Worm (Caenorhabditis elegans) whole organism, L4/young adult: ENCODE measurements around the gene R04E5.9.

Experiments
- W03F9.2 ChIP-seq: fragments of 150-350 bp; optimal IDR thresholded peaks from 2 replicates; lab custom pipeline; 2014; ENCODE audit warnings: missing biosample characterization, missing genetic modification characterization
- dao-5 ChIP-seq: sonication (generic microtip); optimal IDR thresholded peaks from 2 replicates; lab custom pipeline; 2016; ENCODE audit warnings: missing genotype, missing genetic modification characterization, moderate library complexity, missing compliant biosample characterization
- him-1 ChIP-seq: sonication (generic microtip); optimal IDR thresholded peaks from 2 replicates; lab custom pipeline; 2016; ENCODE audit warnings: missing genotype, missing genetic modification reagents, missing genetic modification characterization, missing compliant biosample characterization

R04E5.9 gene

DNA sequence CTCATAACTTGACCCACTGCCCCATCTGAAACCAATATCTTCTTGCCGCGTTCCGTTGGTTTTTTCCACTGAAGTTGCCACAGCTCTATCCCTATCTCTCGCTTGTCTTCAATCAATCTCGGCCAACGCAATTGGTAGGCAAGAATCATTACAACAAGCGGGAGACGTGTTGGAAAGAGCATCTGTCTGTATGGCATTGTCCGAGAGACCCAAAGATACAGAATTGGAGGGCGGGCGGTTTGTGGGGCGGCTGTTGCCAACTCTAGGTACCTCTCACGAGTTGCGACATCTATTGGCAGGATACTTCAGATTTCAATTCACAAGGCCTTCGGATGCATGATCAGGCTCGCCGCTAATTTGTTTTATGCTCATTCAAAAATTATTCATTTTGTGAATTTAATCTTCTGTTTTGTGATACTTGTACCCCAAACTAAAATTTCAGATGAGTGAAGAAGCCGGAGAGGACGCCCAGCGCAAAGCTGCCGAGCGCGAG lies 21.9 kb downstream of the R04E5.9 start, which contains the start of gene unc-27:
Gene unc-27 (plus strand): TSS at position 443 of the 493 bp plus-strand sequence.
- no peak for TF ChIP-seq him-1 (tag; lab: Kevin White, UChicago)
- TF ChIP-seq W03F9.2, result no peak
- TF ChIP-seq dao-5 (tag; lab: Kevin White, UChicago), result no peak

DNA sequence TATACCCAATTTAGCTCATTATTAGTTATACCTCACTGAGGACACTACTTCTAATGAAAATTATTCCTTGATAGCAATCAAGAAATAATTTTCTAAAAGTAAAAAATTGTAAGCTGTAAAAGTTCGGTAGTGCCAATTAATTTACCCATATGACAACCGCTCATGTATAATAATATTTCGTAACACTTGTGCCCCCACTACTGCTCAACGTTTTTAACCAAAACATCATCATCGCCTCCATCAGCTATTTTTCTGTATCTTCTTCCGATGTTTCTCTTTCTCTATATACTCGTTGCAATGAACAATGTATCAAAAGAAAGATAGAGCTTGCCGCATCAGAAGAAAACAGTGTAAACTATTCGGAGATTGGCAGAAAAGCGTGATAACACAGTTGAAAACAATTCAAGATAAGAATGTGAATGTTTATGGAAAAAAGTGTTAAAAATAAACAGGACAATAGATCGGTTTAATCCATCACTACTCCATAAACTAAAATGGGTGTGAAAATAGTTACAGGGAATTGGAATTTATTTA lies 23.2 kb downstream of the R04E5.9 start:
- TF ChIP-seq him-1 (tag; lab: Kevin White, UChicago) (no peak), W03F9.2 (no peak)

DNA sequence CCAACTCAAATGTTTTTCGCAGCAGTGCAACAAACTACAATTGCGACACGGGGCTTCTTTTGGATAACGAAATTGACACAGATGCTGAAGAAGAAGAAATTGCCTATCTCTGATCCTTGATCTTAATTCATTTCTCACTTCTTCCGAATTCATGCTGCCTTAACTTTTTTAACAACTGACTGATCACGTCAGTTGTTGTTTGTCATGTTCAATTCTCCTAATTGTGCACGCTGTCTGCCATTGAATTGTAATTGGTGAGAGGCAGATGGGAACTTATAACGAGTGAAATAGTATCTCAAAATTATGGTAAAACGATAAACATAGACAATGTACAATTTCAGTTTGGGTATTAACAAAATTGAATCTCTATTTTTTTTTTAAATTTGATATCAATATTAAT lies 24.3 kb downstream of the R04E5.9 start:
- TF ChIP-seq him-1 (tag; lab: Kevin White, UChicago) (no peak), dao-5 (tag; lab: Kevin White, UChicago) (no peak), W03F9.2 (no peak)

DNA sequence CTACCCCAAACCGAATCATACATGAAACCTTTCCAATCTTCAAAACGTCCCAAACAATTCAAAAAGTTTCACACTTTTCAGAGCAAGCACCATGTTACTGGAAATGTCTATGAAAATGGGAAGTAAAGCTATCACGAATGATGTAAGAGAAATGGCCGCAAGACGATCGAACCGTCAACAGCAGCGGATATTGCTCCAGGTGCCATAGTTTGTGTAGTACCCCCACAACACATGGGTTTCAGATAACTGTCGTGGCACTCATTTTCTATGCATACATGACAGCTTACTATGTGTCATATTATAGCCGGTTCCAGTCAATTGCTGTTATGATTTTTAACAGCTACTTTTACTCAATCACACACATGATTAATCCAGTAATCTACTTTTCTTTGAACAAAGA lies 26.7 kb downstream of the R04E5.9 start, which contains the start of gene ZK721.3:
Gene ZK721.3 (plus strand): TSS at position 301 of the 400 bp plus-strand sequence.
- TF ChIP-seq dao-5 (tag; lab: Kevin White, UChicago) (no peak), him-1 (tag; lab: Kevin White, UChicago) (no peak), W03F9.2 (no peak)

DNA sequence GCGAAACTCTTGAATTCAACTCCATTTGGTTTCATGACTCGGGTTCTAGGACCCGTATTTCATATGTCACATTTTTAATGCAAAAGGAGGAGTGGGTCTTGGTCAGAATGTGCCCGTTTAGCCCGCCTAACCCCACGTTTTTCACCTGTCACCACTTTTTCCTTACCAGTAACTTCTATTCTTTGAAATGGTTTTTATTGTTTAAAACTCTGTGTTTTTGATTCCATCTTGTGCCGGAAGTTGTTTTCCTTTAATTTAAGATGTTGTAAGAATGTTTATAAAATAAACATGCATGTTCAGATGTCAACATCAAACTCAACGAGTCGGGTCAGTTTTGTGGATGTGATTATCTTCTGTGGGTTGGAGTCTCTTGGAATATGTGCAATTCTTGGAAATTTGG lies 32.4 kb downstream of the R04E5.9 start, which contains the start of gene ZK721.4:
Gene ZK721.4 (plus strand): TSS at position 301 of the 400 bp plus-strand sequence.
- TF ChIP-seq him-1 (tag; lab: Kevin White, UChicago) (no peak), W03F9.2 (no peak), dao-5 (tag; lab: Kevin White, UChicago) (no peak)

DNA sequence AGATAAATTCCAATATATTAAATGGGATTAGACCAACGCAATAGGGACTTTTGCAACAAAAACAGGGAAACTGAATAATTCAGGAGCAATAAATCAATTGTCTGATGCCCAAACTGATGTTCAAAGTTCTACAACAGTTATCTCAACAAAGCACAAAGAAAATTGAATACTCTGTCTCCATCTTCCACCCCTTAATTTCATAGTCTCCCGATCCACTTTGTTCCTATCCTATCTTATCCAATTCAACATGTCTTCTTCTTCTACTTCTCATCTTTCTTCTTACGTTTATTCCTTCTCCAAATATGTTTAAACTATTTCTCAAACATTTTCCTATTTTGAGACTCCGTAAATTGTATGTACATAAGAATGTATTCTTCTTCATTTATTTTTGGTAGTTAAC lies 40.6 kb downstream of the R04E5.9 start:
- TF ChIP-seq him-1 (tag; lab: Kevin White, UChicago) (no peak), dao-5 (tag; lab: Kevin White, UChicago) (no peak), W03F9.2 (no peak)

DNA sequence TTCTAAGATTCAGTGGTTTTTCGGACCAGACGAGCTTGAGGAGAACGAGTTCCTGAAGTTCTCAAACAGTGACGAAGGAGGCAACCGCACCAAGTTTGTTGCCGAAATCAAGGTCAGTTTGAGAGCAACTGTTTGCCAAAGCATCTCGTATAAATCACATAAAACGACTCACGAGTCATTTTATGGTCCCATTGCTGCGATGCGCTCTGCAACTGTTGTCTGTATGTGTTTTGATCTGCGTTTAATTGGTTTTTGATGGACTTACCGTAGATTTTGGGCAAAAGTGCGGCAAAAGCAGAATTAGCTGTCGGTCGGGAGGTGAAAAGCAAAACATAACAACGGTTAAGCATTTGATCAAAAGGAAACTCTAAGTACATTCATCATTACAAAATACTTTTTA lies 46.9 kb downstream of the R04E5.9 start:
- TF ChIP-seq him-1 (tag; lab: Kevin White, UChicago), result no peak
- no peak for TF ChIP-seq W03F9.2
- TF ChIP-seq dao-5 (tag; lab: Kevin White, UChicago), result no peak

DNA sequence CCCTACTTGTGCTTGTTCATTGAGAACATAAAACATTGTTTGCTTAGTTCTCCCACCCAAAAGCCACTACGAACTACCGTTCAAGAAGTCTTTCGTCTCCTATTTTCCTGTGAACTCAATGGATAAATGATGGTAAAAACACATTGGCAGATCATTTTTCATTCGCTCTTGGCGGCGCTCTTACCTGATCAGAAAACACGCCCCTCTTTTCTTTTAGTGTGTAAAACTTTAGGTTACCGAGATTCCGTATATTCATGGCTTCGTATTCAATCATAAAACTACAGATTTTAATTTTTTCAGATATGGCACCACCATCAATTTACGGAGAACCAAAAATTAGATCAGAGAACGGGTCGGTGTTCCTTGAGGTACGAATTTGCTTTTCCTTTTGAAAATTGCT lies 47.3 kb downstream of the R04E5.9 start, which contains the start of gene zig-12:
Gene zig-12 (plus strand): TSS at position 301 of the 400 bp plus-strand sequence.
- TF ChIP-seq him-1 (tag; lab: Kevin White, UChicago) (no peak), W03F9.2 (no peak), dao-5 (tag; lab: Kevin White, UChicago) (no peak)

DNA sequence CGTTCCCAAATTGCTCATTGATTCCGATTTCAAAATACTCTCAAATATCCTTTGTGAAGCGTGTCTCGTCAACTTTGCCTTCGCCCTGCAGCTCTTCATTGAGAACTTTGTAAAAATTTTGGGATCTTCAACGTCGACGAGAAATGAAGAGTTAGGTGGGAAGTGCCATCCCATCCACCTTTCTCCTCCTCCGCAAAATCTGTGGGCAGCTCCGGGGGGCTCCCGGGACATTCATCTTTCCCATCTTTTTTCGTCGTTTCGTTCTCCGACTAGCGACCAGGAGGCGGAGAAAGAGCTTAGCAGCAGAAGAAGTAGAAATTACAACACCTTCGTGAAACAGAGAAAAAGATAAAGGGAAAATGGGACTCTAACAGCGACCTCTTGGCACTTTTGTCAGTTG lies 48.0 kb downstream of the R04E5.9 start:
- TF ChIP-seq him-1 (tag; lab: Kevin White, UChicago), result no peak
- TF ChIP-seq W03F9.2, result no peak
- no peak for TF ChIP-seq dao-5 (tag; lab: Kevin White, UChicago)

DNA sequence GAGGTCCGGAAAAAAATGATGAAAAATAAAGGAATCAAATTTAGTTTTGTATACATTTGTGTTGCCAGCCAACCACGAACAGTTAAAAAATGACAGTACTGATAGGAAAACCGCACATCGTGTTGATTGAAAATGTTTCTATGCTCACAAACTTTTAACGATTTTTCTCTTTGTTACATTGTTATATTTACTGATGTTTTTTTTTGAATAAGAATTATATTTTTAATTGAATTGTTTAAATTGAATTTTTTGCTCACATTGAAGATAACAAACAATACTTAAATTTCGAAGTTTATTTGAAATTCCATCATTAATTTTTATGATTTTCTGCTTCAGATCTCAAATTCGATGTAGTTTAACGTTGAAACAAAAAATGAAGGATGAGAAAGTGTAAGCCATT lies 49.4 kb downstream of the R04E5.9 start, which contains the start of gene M02D8.5:
Gene M02D8.5 (minus strand): TSS at position 101 of the 400 bp plus-strand sequence.
- TF ChIP-seq him-1 (tag; lab: Kevin White, UChicago) (no peak), W03F9.2 (no peak), dao-5 (tag; lab: Kevin White, UChicago) (no peak)

DNA sequence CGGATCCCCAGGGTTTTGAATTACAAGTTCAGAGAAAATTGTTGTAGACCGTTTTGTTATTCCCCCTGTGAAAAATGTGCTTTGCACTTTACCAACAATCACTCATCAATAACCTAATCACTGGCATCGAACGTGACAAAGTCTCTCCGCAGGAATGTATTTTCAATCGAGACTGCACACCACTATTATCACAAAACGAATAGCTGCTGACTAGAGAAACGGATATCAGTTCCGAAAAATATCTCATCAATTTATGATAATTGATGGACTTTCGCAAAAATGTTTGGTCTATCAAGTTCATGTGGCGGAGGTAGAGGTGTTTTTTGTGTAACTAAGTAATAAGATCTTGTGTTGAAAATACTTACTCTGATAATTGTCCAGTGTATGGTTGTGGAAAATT lies 49.9 kb downstream of the R04E5.9 start:
- no peak for TF ChIP-seq dao-5 (tag; lab: Kevin White, UChicago)
- TF ChIP-seq W03F9.2, result no peak
- no peak for TF ChIP-seq him-1 (tag; lab: Kevin White, UChicago)
